Fruit fly (Drosophila melanogaster): ENCODE data around the gene Cdk5alpha.

Gene Cdk5alpha

DNA sequence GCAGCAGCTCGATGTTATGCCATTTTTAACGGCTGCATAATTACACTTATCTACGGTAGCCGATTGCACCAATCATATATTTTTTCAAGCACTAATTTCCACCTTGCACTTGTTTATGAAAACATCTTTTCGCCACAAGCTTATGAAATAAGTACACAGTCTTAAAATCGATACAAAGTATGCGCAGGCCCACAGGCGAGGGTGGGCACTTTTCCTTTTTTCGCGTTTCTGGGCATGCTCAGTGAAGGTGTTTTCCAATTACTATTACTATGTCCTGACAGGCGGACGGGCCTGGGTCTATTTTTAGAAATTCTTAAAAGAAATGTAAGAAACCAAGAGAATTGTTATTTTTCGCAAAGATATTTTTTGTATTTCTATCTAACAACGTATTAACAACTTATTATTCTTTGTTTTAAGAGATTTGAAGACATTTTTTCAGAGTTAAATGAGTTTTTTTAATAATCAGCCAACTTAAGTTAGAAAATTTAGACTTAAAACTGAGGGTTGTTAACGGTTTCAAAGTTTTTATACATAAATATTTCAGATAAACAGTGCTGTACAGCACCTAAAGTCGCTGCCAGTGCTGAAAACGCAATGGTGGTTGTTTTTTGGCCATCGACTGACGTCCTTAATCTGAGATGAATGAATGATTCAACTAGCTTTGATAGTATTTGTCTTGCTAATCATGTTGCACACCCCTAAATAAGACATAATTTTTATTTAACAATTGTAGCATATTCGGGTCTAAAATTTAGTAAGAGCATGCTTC is at the start of gene Cdk5alpha:
Gene Cdk5alpha (minus strand): TSS at position 343 of the 769 bp plus-strand sequence.
- TF ChIP-seq CG1620 (GFP tag; optimal IDR thresholded peaks at IDR 0.05), result no peak
- TF ChIP-seq cic (GFP tag; optimal IDR thresholded peaks at IDR 0.05), result peak; percentile 3

DNA sequence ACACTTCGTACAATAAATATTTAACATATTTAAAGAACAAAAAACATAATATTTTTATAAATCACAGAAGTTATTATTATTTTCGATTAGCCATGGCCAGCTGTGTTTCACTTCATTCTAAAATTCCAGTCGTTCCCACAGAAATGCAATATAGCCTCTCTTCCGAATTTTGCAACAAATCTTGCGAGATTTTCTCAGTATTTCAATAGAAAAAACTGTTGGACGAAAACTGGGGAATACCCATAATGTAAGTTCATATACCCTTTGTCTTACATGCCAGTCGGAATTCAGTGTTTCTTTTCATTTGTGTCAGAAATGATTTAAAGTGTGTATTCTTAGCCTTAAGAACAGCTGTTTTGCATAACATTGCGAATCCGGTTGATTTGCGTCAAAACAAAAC is 45.8 kb upstream of the Cdk5alpha start, which contains the start of the genes CtsL4 and ClpP:
Gene CtsL4 (minus strand): TSS at position 90 of the 400 bp plus-strand sequence.
Gene ClpP (plus strand): TSS at position 288 of the 400 bp plus-strand sequence.
- no peak for TF ChIP-seq ovo (GFP tag; optimal IDR thresholded peaks at IDR 0.05)
- TF ChIP-seq CG1620 (GFP tag; optimal IDR thresholded peaks at IDR 0.05), result peak; percentile 6
- TF ChIP-seq CG11617 (GFP tag; optimal IDR thresholded peaks at IDR 0.05), result peak; percentile 35
- TF ChIP-seq tj (GFP tag; optimal IDR thresholded peaks at IDR 0.05), result peak; percentile 72
- no peak for TF ChIP-seq cic (GFP tag; optimal IDR thresholded peaks at IDR 0.05)
- TF ChIP-seq CG12768 (GFP tag; optimal IDR thresholded peaks at IDR 0.05), result no peak
- no peak for TF ChIP-seq pad (GFP tag; optimal IDR thresholded peaks at IDR 0.05)
- TF ChIP-seq CG14711 (tag; optimal IDR thresholded peaks at IDR 0.05), result no peak
- TF ChIP-seq Hr96 (GFP tag; optimal IDR thresholded peaks at IDR 0.05), result no peak
- no peak for TF ChIP-seq Mnt (GFP tag; optimal IDR thresholded peaks at IDR 0.05)
- no peak for TF ChIP-seq CG5204 (GFP tag; optimal IDR thresholded peaks at IDR 0.05)
- no peak for TF ChIP-seq cnc (optimal IDR thresholded peaks at IDR 0.05)
- no peak for TF ChIP-seq toe (GFP tag; optimal IDR thresholded peaks at IDR 0.05)
- TF ChIP-seq CG33017 (tag; optimal IDR thresholded peaks at IDR 0.05), result no peak
- TF ChIP-seq CG7045 (GFP tag; optimal IDR thresholded peaks at IDR 0.05), result no peak
- TF ChIP-seq CG7101 (tag; optimal IDR thresholded peaks at IDR 0.05), result peak; percentile 36
- TF ChIP-seq kay (GFP tag; ENCODE audit: borderline replicate concordance), result no peak
- TF ChIP-seq Crg-1 (GFP tag; optimal IDR thresholded peaks at IDR 0.05), result no peak
- TF ChIP-seq Clk (GFP tag; optimal IDR thresholded peaks at IDR 0.05), result no peak
- TF ChIP-seq bab1 (GFP tag; optimal IDR thresholded peaks at IDR 0.05), result no peak

dm6 chr2L:10353871-10354270 is 43.1 kb upstream of the Cdk5alpha start, which contains the start of gene CG34367:
Gene CG34367, minus strand, starts transcription at chr2L:10353905.
- TF ChIP-seq CG5204 (GFP tag; optimal IDR thresholded peaks at IDR 0.05), result no peak
- TF ChIP-seq Hr96 (GFP tag; optimal IDR thresholded peaks at IDR 0.05), result no peak
- no peak for TF ChIP-seq kay (GFP tag; ENCODE audit: borderline replicate concordance)
- TF ChIP-seq CG1620 (GFP tag; optimal IDR thresholded peaks at IDR 0.05), result no peak
- TF ChIP-seq pad (GFP tag; optimal IDR thresholded peaks at IDR 0.05), result no peak
- TF ChIP-seq toe (GFP tag; optimal IDR thresholded peaks at IDR 0.05), result no peak
- TF ChIP-seq cic (GFP tag; optimal IDR thresholded peaks at IDR 0.05), result no peak
- TF ChIP-seq bab1 (GFP tag; optimal IDR thresholded peaks at IDR 0.05), result no peak
- no peak for TF ChIP-seq cnc (optimal IDR thresholded peaks at IDR 0.05)
- no peak for TF ChIP-seq CG14711 (tag; optimal IDR thresholded peaks at IDR 0.05)
- no peak for TF ChIP-seq CG11617 (GFP tag; optimal IDR thresholded peaks at IDR 0.05)
- TF ChIP-seq CG7101 (tag; optimal IDR thresholded peaks at IDR 0.05), result no peak
- no peak for TF ChIP-seq Mnt (GFP tag; optimal IDR thresholded peaks at IDR 0.05)
- no peak for TF ChIP-seq CG7045 (GFP tag; optimal IDR thresholded peaks at IDR 0.05)
- TF ChIP-seq CG33017 (tag; optimal IDR thresholded peaks at IDR 0.05), result no peak
- TF ChIP-seq Clk (GFP tag; optimal IDR thresholded peaks at IDR 0.05), result no peak

dm6 chr2L:10351130-10351529 is 40.4 kb upstream of the Cdk5alpha start:
- TF ChIP-seq Hr96 (GFP tag; optimal IDR thresholded peaks at IDR 0.05), result no peak
- TF ChIP-seq CG12768 (GFP tag; optimal IDR thresholded peaks at IDR 0.05), result no peak
- TF ChIP-seq cnc (optimal IDR thresholded peaks at IDR 0.05), result no peak
- TF ChIP-seq pad (GFP tag; optimal IDR thresholded peaks at IDR 0.05), result no peak
- no peak for TF ChIP-seq bab1 (GFP tag; optimal IDR thresholded peaks at IDR 0.05)
- no peak for TF ChIP-seq Clk (GFP tag; optimal IDR thresholded peaks at IDR 0.05)
- TF ChIP-seq kay (GFP tag; ENCODE audit: borderline replicate concordance), result no peak
- no peak for TF ChIP-seq toe (GFP tag; optimal IDR thresholded peaks at IDR 0.05)
- no peak for TF ChIP-seq CG7101 (tag; optimal IDR thresholded peaks at IDR 0.05)
- no peak for TF ChIP-seq Mnt (GFP tag; optimal IDR thresholded peaks at IDR 0.05)
- no peak for TF ChIP-seq CG33017 (tag; optimal IDR thresholded peaks at IDR 0.05)
- TF ChIP-seq tj (GFP tag; optimal IDR thresholded peaks at IDR 0.05), result no peak
- no peak for TF ChIP-seq CG11617 (GFP tag; optimal IDR thresholded peaks at IDR 0.05)

DNA sequence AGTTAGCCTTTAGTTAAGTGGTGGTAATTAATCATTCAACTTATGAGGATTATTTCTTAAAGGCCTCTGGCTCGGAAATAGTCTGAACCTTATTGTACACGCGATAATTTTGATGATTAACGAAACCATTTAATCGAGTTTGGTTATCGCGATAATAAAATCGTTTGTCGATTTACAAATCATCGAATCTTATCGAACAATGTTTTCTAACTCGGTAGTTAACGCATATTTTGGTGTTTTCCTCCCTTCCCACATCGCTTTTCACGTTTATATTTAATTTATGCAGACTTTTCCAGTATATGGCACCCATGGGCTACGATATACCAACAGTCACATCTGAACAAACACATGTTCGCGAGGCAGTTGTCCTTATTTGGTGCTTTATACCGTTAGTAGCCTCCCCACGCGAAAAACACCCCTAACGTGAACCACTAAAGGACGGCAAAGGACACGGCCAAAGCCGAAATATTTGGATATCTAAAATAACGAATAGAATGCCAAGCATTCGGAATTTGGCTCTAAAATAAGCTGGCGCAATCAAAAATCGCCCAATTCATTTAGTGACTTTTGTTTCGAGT is 33.4 kb upstream of the Cdk5alpha start, which contains the start of gene Frmd5:
Gene Frmd5 (plus strand): TSS at position 414 of the 578 bp plus-strand sequence.
- TF ChIP-seq cic (GFP tag; optimal IDR thresholded peaks at IDR 0.05) (no peak), CG11617 (GFP tag; optimal IDR thresholded peaks at IDR 0.05) (no peak), Clk (GFP tag; optimal IDR thresholded peaks at IDR 0.05) (no peak), CG7045 (GFP tag; optimal IDR thresholded peaks at IDR 0.05) (no peak), CG5204 (GFP tag; optimal IDR thresholded peaks at IDR 0.05) (no peak), CG1620 (GFP tag; optimal IDR thresholded peaks at IDR 0.05) (no peak), Hr96 (GFP tag; optimal IDR thresholded peaks at IDR 0.05) (no peak)

DNA sequence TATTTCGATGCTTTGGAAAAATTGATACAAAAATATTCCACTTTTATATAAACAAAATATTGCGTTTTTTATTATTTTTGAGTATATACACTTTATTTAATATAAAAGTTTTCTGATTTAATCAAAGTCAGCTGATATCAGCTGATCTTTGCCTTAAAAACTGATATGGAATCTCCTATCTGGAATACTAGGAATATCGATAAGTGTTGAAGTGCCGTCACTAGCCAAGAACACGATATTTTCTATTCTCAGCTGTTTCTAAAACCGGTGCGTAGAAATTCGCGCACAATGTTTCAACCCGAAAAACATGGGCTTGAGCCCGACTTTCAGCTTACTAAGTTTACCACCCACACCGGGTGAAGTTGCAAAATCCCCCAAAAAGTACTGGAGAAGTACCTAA is 31.7 kb upstream of the Cdk5alpha start, which contains the start of gene Sps2:
Gene Sps2 (plus strand): TSS at position 124 of the 400 bp plus-strand sequence.
- TF ChIP-seq CG12768 (GFP tag; optimal IDR thresholded peaks at IDR 0.05) (no peak), bab1 (GFP tag; optimal IDR thresholded peaks at IDR 0.05) (peak; percentile 69), CG14711 (tag; optimal IDR thresholded peaks at IDR 0.05) (peak; percentile 12), CG11617 (GFP tag; optimal IDR thresholded peaks at IDR 0.05) (peak; percentile 19), CG5204 (GFP tag; optimal IDR thresholded peaks at IDR 0.05) (no peak), cnc (optimal IDR thresholded peaks at IDR 0.05) (no peak), tj (GFP tag; optimal IDR thresholded peaks at IDR 0.05) (peak; percentile 25), CG1620 (GFP tag; optimal IDR thresholded peaks at IDR 0.05) (no peak), CG7101 (tag; optimal IDR thresholded peaks at IDR 0.05) (peak; percentile 15), Crg-1 (GFP tag; optimal IDR thresholded peaks at IDR 0.05) (no peak), kay (GFP tag; ENCODE audit: borderline replicate concordance) (no peak), Hr96 (GFP tag; optimal IDR thresholded peaks at IDR 0.05) (no peak), Mnt (GFP tag; optimal IDR thresholded peaks at IDR 0.05) (peak; percentile 22), CG33017 (tag; optimal IDR thresholded peaks at IDR 0.05) (no peak), cic (GFP tag; optimal IDR thresholded peaks at IDR 0.05) (peak; percentile 16), ovo (GFP tag; optimal IDR thresholded peaks at IDR 0.05) (no peak)
